Fruit fly (Drosophila melanogaster) Kc167 (cell line): Measurements from ENCODE around the gene CG15034.

Experiments used
- Myc ChIP-seq: fragments of >200 bp; optimal IDR thresholded peaks from 2 replicates; lab custom pipeline; 2017; ENCODE audit warnings: missing external identifiers
- Sin3A ChIP-seq: fragments of >200 bp; optimal IDR thresholded peaks from 2 replicates; lab custom pipeline; 2018; ENCODE audit warnings: missing external identifiers
- h ChIP-seq: fragments of >200 bp; optimal IDR thresholded peaks from 3 replicates; lab custom pipeline; 2018; ENCODE audit warnings: missing external identifiers
- insv ChIP-seq: fragments of >200 bp; optimal IDR thresholded peaks from 3 replicates; lab custom pipeline; 2018; ENCODE audit warnings: missing external identifiers
- psq ChIP-seq: fragments of >200 bp; optimal IDR thresholded peaks from 2 replicates; lab custom pipeline; 2017; ENCODE audit warnings: missing external identifiers
- ttk ChIP-seq: sonication (Bioruptor generic); optimal IDR thresholded peaks from 2 replicates; lab custom pipeline; 2017; ENCODE audit warnings: missing external identifiers

DNA sequence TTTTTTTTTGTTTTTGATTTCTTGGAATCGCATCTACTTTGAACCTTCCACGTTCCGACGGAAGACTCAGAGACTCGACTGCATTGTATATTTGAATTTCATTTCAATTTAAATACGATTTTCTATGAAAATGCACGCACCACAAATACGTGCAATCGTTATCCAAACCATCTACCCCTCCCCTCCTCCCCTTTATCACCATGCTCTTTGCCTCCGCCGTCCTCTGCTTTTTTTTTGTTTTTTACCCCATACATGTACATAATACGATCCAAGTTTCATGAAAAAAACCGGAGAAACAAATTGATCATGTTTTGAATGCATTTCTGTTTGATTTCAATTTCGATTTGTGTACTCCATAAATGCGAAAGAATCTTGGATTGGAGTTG, 27.6 kb downstream of the CG15034 start:
- TF ChIP-seq insv (lab: Kevin White, UChicago) = no peak
- TF ChIP-seq psq (lab: Kevin White, UChicago) = no peak
- no peak for TF ChIP-seq h
- no peak for TF ChIP-seq Sin3A (lab: Kevin White, UChicago)
- no peak for TF ChIP-seq Myc (lab: Kevin White, UChicago)
- no peak for TF ChIP-seq ttk (lab: Kevin White, UChicago)
